Worm (Caenorhabditis elegans) whole organism, mixed stage, embryonic: Measurements from ENCODE around the gene srbc-50.

ENCODE experiments used
- M03D4.4 ChIP-seq: sonication (generic microtip); optimal IDR thresholded peaks from 2 replicates; lab custom pipeline; 2017; ENCODE audit warnings: mild to moderate bottlenecking, missing genetic modification characterization, missing compliant biosample characterization
- bed-3 ChIP-seq: fragments of 200-800 bp; sonication (Bioruptor generic); optimal IDR thresholded peaks from 3 replicates; lab custom pipeline; 2018; ENCODE audit warnings: mild to moderate bottlenecking, missing genetic modification characterization, moderate library complexity, missing compliant biosample characterization
- blmp-1 ChIP-seq: fragments of 150-350 bp; optimal IDR thresholded peaks from 2 replicates; lab custom pipeline; 2014; ENCODE audit warnings: missing biosample characterization, missing genetic modification characterization
- ceh-39 ChIP-seq: fragments of 150-350 bp; optimal IDR thresholded peaks from 2 replicates; lab custom pipeline; 2014; ENCODE audit warnings: missing biosample characterization, missing genetic modification characterization
- ceh-43 ChIP-seq: fragments of 200-800 bp; sonication (Bioruptor generic); optimal IDR thresholded peaks from 2 replicates; lab custom pipeline; 2018; ENCODE audit warnings: mild to moderate bottlenecking, missing genetic modification characterization, moderate library complexity, missing compliant biosample characterization
- ceh-83 ChIP-seq: fragments of 200-800 bp; sonication (Bioruptor generic); optimal IDR thresholded peaks from 2 replicates; lab custom pipeline; 2018; ENCODE audit warnings: mild to moderate bottlenecking, missing genetic modification characterization, missing compliant biosample characterization
- ces-1 ChIP-seq: fragments of 150-350 bp; optimal IDR thresholded peaks from 2 replicates; lab custom pipeline; 2014; ENCODE audit warnings: missing biosample characterization, missing genetic modification reagents, missing genetic modification characterization
- cnd-1 ChIP-seq: fragments of 200-800 bp; sonication (Bioruptor generic); optimal IDR thresholded peaks from 2 replicates; lab custom pipeline; 2018; ENCODE audit warnings: mild to moderate bottlenecking, missing genetic modification characterization, missing compliant biosample characterization
- drap-1 ChIP-seq: fragments of 200-800 bp; sonication (Bioruptor generic); optimal IDR thresholded peaks from 3 replicates; lab custom pipeline; 2018; ENCODE audit warnings: mild to moderate bottlenecking, missing genetic modification characterization, missing compliant biosample characterization
- elt-1 ChIP-seq: sonication (generic microtip); optimal IDR thresholded peaks from 2 replicates; lab custom pipeline; 2017; ENCODE audit warnings: missing genetic modification characterization, mild to moderate bottlenecking, missing compliant biosample characterization, antibody characterized with exemption, moderate library complexity, borderline replicate concordance; ENCODE audit not compliant: insufficient read depth
- elt-3 ChIP-seq: fragments of 150-350 bp; optimal IDR thresholded peaks from 2 replicates; lab custom pipeline; 2014; ENCODE audit warnings: missing biosample characterization, missing genetic modification characterization
- lin-32 ChIP-seq: fragments of 200-800 bp; sonication (Bioruptor generic); optimal IDR thresholded peaks from 2 replicates; lab custom pipeline; 2018; ENCODE audit warnings: mild to moderate bottlenecking, missing genetic modification characterization, missing compliant biosample characterization
- lsy-2 ChIP-seq: fragments of 150-350 bp; optimal IDR thresholded peaks from 2 replicates; lab custom pipeline; 2014; ENCODE audit warnings: missing biosample characterization, missing genetic modification characterization
- mab-5 ChIP-seq: fragments of 150-350 bp; optimal IDR thresholded peaks from 2 replicates; lab custom pipeline; 2014; ENCODE audit warnings: missing biosample characterization, missing genetic modification characterization
- mep-1 ChIP-seq: fragments of 150-350 bp; optimal IDR thresholded peaks from 2 replicates; lab custom pipeline; 2017; ENCODE audit warnings: missing biosample characterization, missing genetic modification reagents, missing genetic modification characterization, inconsistent platforms
- nhr-12 ChIP-seq: fragments of 150-350 bp; optimal IDR thresholded peaks from 2 replicates; lab custom pipeline; 2014; ENCODE audit warnings: missing biosample characterization, missing genetic modification characterization
- nhr-2 ChIP-seq: fragments of 150-350 bp; optimal IDR thresholded peaks from 2 replicates; lab custom pipeline; 2014; ENCODE audit warnings: missing biosample characterization, missing genetic modification characterization
- nhr-237 ChIP-seq: fragments of 150-350 bp; optimal IDR thresholded peaks from 2 replicates; lab custom pipeline; 2014; ENCODE audit warnings: missing biosample characterization, missing genetic modification characterization
- nhr-28 ChIP-seq: fragments of 150-350 bp; optimal IDR thresholded peaks from 2 replicates; lab custom pipeline; 2014; ENCODE audit warnings: missing biosample characterization, missing genetic modification characterization
- nhr-76 ChIP-seq: sonication (generic microtip); optimal IDR thresholded peaks from 2 replicates; lab custom pipeline; 2017; ENCODE audit warnings: missing biosample characterization, missing genetic modification characterization
- sem-2 ChIP-seq: fragments of 200-800 bp; sonication (Bioruptor generic); optimal IDR thresholded peaks from 2 replicates; lab custom pipeline; 2018; ENCODE audit warnings: mild to moderate bottlenecking, missing genetic modification characterization, missing compliant biosample characterization
- snpc-4 ChIP-seq: fragments of 150-350 bp; optimal IDR thresholded peaks from 2 replicates; lab custom pipeline; 2014; ENCODE audit warnings: missing biosample characterization, missing genetic modification characterization
- sptf-1 ChIP-seq: sonication (generic microtip); optimal IDR thresholded peaks from 2 replicates; lab custom pipeline; 2017; ENCODE audit warnings: mild to moderate bottlenecking, missing genetic modification characterization, moderate library complexity, missing compliant biosample characterization
- tbx-8 ChIP-seq: fragments of 200-800 bp; sonication (Bioruptor generic); optimal IDR thresholded peaks from 2 replicates; lab custom pipeline; 2018; ENCODE audit warnings: mild to moderate bottlenecking, missing genetic modification characterization, moderate library complexity, missing compliant biosample characterization
- unc-120 ChIP-seq: sonication (generic microtip); optimal IDR thresholded peaks from 2 replicates; lab custom pipeline; 2017; ENCODE audit warnings: missing genetic modification characterization, missing compliant biosample characterization; ENCODE audit not compliant: poor library complexity, severe bottlenecking
- unc-39 ChIP-seq: fragments of 150-350 bp; optimal IDR thresholded peaks from 2 replicates; lab custom pipeline; 2014; ENCODE audit warnings: missing biosample characterization, missing genetic modification characterization
- unc-62 ChIP-seq: fragments of 150-350 bp; optimal IDR thresholded peaks from 2 replicates; lab custom pipeline; 2014; ENCODE audit warnings: missing biosample characterization, missing genetic modification reagents, missing genetic modification characterization
- zip-8 ChIP-seq: fragments of 150-350 bp; optimal IDR thresholded peaks from 2 replicates; lab custom pipeline; 2014; ENCODE audit warnings: missing biosample characterization, missing genetic modification characterization
- ztf-11 ChIP-seq: fragments of 150-350 bp; optimal IDR thresholded peaks from 2 replicates; lab custom pipeline; 2014; ENCODE audit warnings: missing biosample characterization, missing genetic modification characterization

Gene srbc-50

ce11 chrV:15779128-15779729, 45.5 kb downstream of the srbc-50 start, which contains the start of the genes nhr-285 and irld-52:
TSS of gene nhr-285 (minus strand) at chrV:15779228.
TSS of gene irld-52 (plus strand) at chrV:15779679.
- no peak for TF ChIP-seq ztf-11 (tag; lab: Kevin White, UChicago)
- no peak for TF ChIP-seq zip-8 (tag; lab: Kevin White, UChicago)
- no peak for TF ChIP-seq nhr-237 (tag; lab: Kevin White, UChicago)
- no peak for TF ChIP-seq ceh-39 (tag; lab: Kevin White, UChicago)
- no peak for TF ChIP-seq nhr-28
- TF ChIP-seq nhr-76 (tag; lab: Kevin White, UChicago): no peak
- TF ChIP-seq ceh-83 (GFP tag; lab: Kevin White, UChicago): no peak
- no peak for TF ChIP-seq blmp-1 (tag; lab: Kevin White, UChicago)
- TF ChIP-seq unc-39 (tag; lab: Kevin White, UChicago): no peak
- no peak for TF ChIP-seq cnd-1 (tag; lab: Kevin White, UChicago)
- no peak for TF ChIP-seq drap-1
- no peak for TF ChIP-seq sptf-1 (tag; lab: Kevin White, UChicago)

ce11 chrV:15776651-15777050, 48.1 kb downstream of the srbc-50 start, which contains the start of gene nhr-283:
TSS of gene nhr-283 (minus strand) at chrV:15776751.
- TF ChIP-seq unc-120 (no peak), nhr-76 (tag; lab: Kevin White, UChicago) (no peak), unc-62 (GFP tag; lab: Kevin White, UChicago) (no peak), bed-3 (GFP tag; lab: Kevin White, UChicago) (no peak), nhr-2 (no peak), nhr-237 (tag; lab: Kevin White, UChicago) (no peak), zip-8 (tag; lab: Kevin White, UChicago) (no peak), drap-1 (no peak), lin-32 (GFP tag; lab: Kevin White, UChicago) (no peak), ces-1 (no peak), tbx-8 (GFP tag; lab: Kevin White, UChicago) (no peak), elt-1 (no peak), nhr-12 (tag; lab: Kevin White, UChicago) (no peak), mep-1 (no peak), mab-5 (tag; lab: Kevin White, UChicago) (no peak), lsy-2 (tag; lab: Kevin White, UChicago) (no peak), ztf-11 (tag; lab: Kevin White, UChicago) (no peak)

- TF ChIP-seq drap-1 (no peak), unc-120 (no peak), M03D4.4 (tag; lab: Kevin White, UChicago) (no peak), nhr-237 (tag; lab: Kevin White, UChicago) (no peak), ceh-43 (GFP tag; lab: Kevin White, UChicago) (no peak), ceh-39 (tag; lab: Kevin White, UChicago) (no peak), sem-2 (GFP tag; lab: Kevin White, UChicago) (no peak), nhr-2 (no peak), elt-3 (tag; lab: Kevin White, UChicago) (no peak), blmp-1 (tag; lab: Kevin White, UChicago) (no peak), ces-1 (no peak), unc-62 (GFP tag; lab: Kevin White, UChicago) (no peak), unc-39 (tag; lab: Kevin White, UChicago) (no peak), snpc-4 (tag; lab: Kevin White, UChicago) (no peak), mep-1 (no peak), zip-8 (tag; lab: Kevin White, UChicago) (no peak), lin-32 (GFP tag; lab: Kevin White, UChicago) (no peak), elt-1 (no peak), sptf-1 (tag; lab: Kevin White, UChicago) (no peak), ztf-11 (tag; lab: Kevin White, UChicago) (no peak)
These were observed 50.8 kb downstream of the srbc-50 start for ce11 chrV:15773941-15774340.
